Fruit fly (Drosophila melanogaster) whole organism, adult: Measurements from ENCODE around the gene Cpr62Ba.

ENCODE experiments used
- CG11617 ChIP-seq: fragments of 200-800 bp; sonication (Bioruptor generic); optimal IDR thresholded peaks from 2 replicates; lab custom pipeline; 2017; ENCODE audit warnings: mild to moderate bottlenecking, missing biosample characterization, missing genetic modification reagents, missing genetic modification characterization
- CG1620 ChIP-seq: fragments of 200-800 bp; sonication (Bioruptor generic); optimal IDR thresholded peaks from 2 replicates; lab custom pipeline; 2016; ENCODE audit warnings: missing biosample characterization, missing genetic modification characterization
- CG7101 ChIP-seq: fragments of 200-800 bp; sonication (Bioruptor generic); optimal IDR thresholded peaks from 2 replicates; lab custom pipeline; 2018; ENCODE audit warnings: missing biosample characterization, mild to moderate bottlenecking, missing genetic modification characterization, moderate library complexity
- Hr96 ChIP-seq: fragments of 200-800 bp; sonication (Bioruptor generic); optimal IDR thresholded peaks from 2 replicates; lab custom pipeline; 2016; ENCODE audit warnings: missing biosample characterization, missing genetic modification characterization
- bab1 ChIP-seq: fragments of 200-800 bp; sonication (Bioruptor generic); optimal IDR thresholded peaks from 3 replicates; lab custom pipeline; 2019; ENCODE audit warnings: missing biosample characterization, mild to moderate bottlenecking, missing genetic modification characterization, moderate library complexity
- cic ChIP-seq: fragments of 200-800 bp; sonication (Bioruptor generic); optimal IDR thresholded peaks from 2 replicates; lab custom pipeline; 2017; ENCODE audit warnings: missing biosample characterization, mild to moderate bottlenecking, missing genetic modification characterization, moderate library complexity
- kay ChIP-seq: fragments of 200-800 bp; sonication (Bioruptor generic); peaks from one replicate; lab custom pipeline; 2016; ENCODE audit warnings: missing biosample characterization, missing genetic modification characterization, borderline replicate concordance
- ovo ChIP-seq: fragments of 200-800 bp; sonication (Bioruptor generic); optimal IDR thresholded peaks from 2 replicates; lab custom pipeline; 2016; ENCODE audit warnings: missing biosample characterization, missing genetic modification characterization
- pad ChIP-seq: fragments of 200-800 bp; sonication (Bioruptor generic); optimal IDR thresholded peaks from 3 replicates; lab custom pipeline; 2017; ENCODE audit warnings: missing biosample characterization, missing genetic modification characterization, mild to moderate bottlenecking, moderate library complexity, missing genetic modification reagents
- tj ChIP-seq: fragments of 200-800 bp; sonication (Bioruptor generic); optimal IDR thresholded peaks from 3 replicates; lab custom pipeline; 2017; ENCODE audit warnings: missing biosample characterization, mild to moderate bottlenecking, missing genetic modification characterization, moderate library complexity
- toe ChIP-seq: fragments of 200-800 bp; sonication (Bioruptor generic); optimal IDR thresholded peaks from 2 replicates; lab custom pipeline; 2016; ENCODE audit warnings: missing biosample characterization, missing genetic modification characterization

DNA sequence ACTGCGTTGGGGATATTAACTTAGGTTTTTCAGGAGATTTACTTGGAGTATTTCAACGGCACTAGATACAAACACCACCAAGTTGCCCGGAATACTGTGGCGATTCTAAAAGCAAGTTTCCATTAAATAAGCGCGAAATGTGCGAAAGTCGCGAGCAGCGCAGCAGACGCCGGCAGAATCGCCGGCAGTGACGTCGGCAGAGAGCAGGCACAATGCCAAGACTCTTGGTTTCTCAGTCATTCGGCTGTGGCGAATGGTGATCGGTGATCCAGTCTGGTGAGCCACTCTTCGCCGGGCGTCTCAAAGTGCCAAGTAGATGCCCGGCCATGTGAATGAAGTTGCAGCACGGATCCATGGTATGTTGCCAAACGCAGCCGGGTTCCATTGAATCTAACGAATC is 3.5 kb upstream of the Cpr62Ba start, which contains the start of gene Cpr62Bb:
- TF ChIP-seq kay (GFP tag; lab: Kevin White, UChicago) (no peak), tj (GFP tag; lab: Kevin White, UChicago) (no peak), ovo (GFP tag; lab: Kevin White, UChicago) (no peak), bab1 (GFP tag; lab: Kevin White, UChicago) (no peak), CG7101 (tag; lab: Kevin White, UChicago) (no peak), cic (GFP tag; lab: Kevin White, UChicago) (no peak), Hr96 (no peak), CG11617 (GFP tag; lab: Kevin White, UChicago) (no peak), pad (GFP tag; lab: Kevin White, UChicago) (no peak), toe (GFP tag; lab: Kevin White, UChicago) (no peak), CG1620 (GFP tag; lab: Kevin White, UChicago) (no peak)
